Fruit fly (Drosophila melanogaster) whole organism, embryonic: ENCODE measurements around the gene RpS14a.

Source experiments
- Ada2b ChIP-seq: fragments of 200-800 bp; sonication (Bioruptor generic); IDR thresholded peaks from 2 replicates; pipeline ENCODE4 v1.3.6; 2022; ENCODE audit warnings: missing biosample characterization, missing genetic modification characterization
- Asciz ChIP-seq: fragments of 200-800 bp; sonication (Bioruptor generic); optimal IDR thresholded peaks from 2 replicates; lab custom pipeline; 2017; ENCODE audit warnings: missing biosample characterization, mild to moderate bottlenecking, missing genetic modification characterization, missing genetic modification reagents
- Blimp-1 ChIP-seq: fragments of 200-800 bp; sonication (Bioruptor generic); optimal IDR thresholded peaks from 3 replicates; lab custom pipeline; 2018; ENCODE audit warnings: missing biosample characterization, missing genetic modification characterization, mild to moderate bottlenecking, moderate library complexity, missing genetic modification reagents
- CG10431 ChIP-seq: fragments of 200-800 bp; sonication (Bioruptor generic); optimal IDR thresholded peaks from 3 replicates; lab custom pipeline; 2018; ENCODE audit warnings: missing biosample characterization, mild to moderate bottlenecking, missing genetic modification characterization
- CG10654 ChIP-seq: fragments of 200-800 bp; sonication (Bioruptor generic); optimal IDR thresholded peaks from 2 replicates; lab custom pipeline; 2016; ENCODE audit warnings: missing biosample characterization, missing genetic modification characterization
- CG11696 ChIP-seq: fragments of 200-800 bp; sonication (Bioruptor generic); IDR thresholded peaks from 2 replicates; pipeline ENCODE4 v1.3.6; 2022; ENCODE audit warnings: missing biosample characterization, missing genetic modification characterization
- CG12744 ChIP-seq: fragments of 200-800 bp; sonication (Bioruptor generic); optimal IDR thresholded peaks from 2 replicates; lab custom pipeline; 2016; ENCODE audit warnings: missing biosample characterization, missing genetic modification characterization
- CG1647 ChIP-seq: fragments of 200-800 bp; sonication (Bioruptor generic); optimal IDR thresholded peaks from 3 replicates; lab custom pipeline; 2016; ENCODE audit warnings: missing biosample characterization, missing genetic modification characterization
- CG18262 ChIP-seq: fragments of 200-800 bp; optimal IDR thresholded peaks from 3 replicates; lab custom pipeline; 2019; ENCODE audit warnings: missing biosample characterization, mild to moderate bottlenecking, missing genetic modification characterization, moderate library complexity
- CG31441 ChIP-seq: fragments of 200-800 bp; sonication (Bioruptor generic); IDR thresholded peaks from 2 replicates; pipeline ENCODE4 v1.3.6; 2022; ENCODE audit warnings: missing biosample characterization, missing genetic modification characterization
- CG6791 ChIP-seq: fragments of 200-800 bp; sonication (Bioruptor generic); IDR thresholded peaks from 3 replicates; pipeline ENCODE4 v1.3.6; 2022; ENCODE audit warnings: missing biosample characterization, missing genetic modification characterization; ENCODE audit not compliant: partially characterized antibody
- Chrac-16 ChIP-seq: fragments of 200-800 bp; sonication (Bioruptor generic); optimal IDR thresholded peaks from 3 replicates; lab custom pipeline; 2016; ENCODE audit warnings: missing biosample characterization, missing genetic modification characterization
- D19A ChIP-seq: fragments of 200-800 bp; optimal IDR thresholded peaks from 3 replicates; lab custom pipeline; 2019; ENCODE audit warnings: missing biosample characterization, mild to moderate bottlenecking, missing genetic modification characterization, moderate library complexity
- Dip2 ChIP-seq: fragments of 200-800 bp; sonication (Bioruptor generic); IDR thresholded peaks from 2 replicates; pipeline ENCODE4 v1.3.6; 2022; ENCODE audit warnings: missing biosample characterization, missing genetic modification characterization
- Fer2 ChIP-seq: fragments of 200-800 bp; sonication (Bioruptor generic); optimal IDR thresholded peaks from 2 replicates; lab custom pipeline; 2018; ENCODE audit warnings: missing biosample characterization, mild to moderate bottlenecking, missing genetic modification characterization, moderate library complexity
- GATAe ChIP-seq: fragments of 200-800 bp; sonication (Bioruptor generic); conservative IDR thresholded peaks from 2 replicates; pipeline ENCODE4 v1.3.6; 2022; ENCODE audit warnings: missing biosample characterization, missing genetic modification characterization
- Gug ChIP-seq: fragments of 200-800 bp; sonication (Bioruptor generic); IDR thresholded peaks from 4 replicates; pipeline ENCODE4 v1.3.6; 2022; ENCODE audit warnings: missing biosample characterization, missing genetic modification characterization
- H2.0 ChIP-seq: fragments of 200-800 bp; sonication (Bioruptor generic); IDR thresholded peaks from 2 replicates; pipeline ENCODE4 v1.3.6; 2022; ENCODE audit warnings: missing biosample characterization, missing genetic modification characterization
- Kr ChIP-seq: fragments of 200-800 bp; sonication (Bioruptor generic); optimal IDR thresholded peaks from 2 replicates; lab custom pipeline; 2017; ENCODE audit warnings: missing biosample characterization, mild to moderate bottlenecking, missing genetic modification characterization
- MBD-R2 ChIP-seq: fragments of 200-800 bp; sonication (Bioruptor generic); IDR thresholded peaks from 2 replicates; pipeline ENCODE4 v1.3.6; 2022; ENCODE audit warnings: missing biosample characterization, missing genetic modification characterization
- Meics ChIP-seq: fragments of 200-800 bp; sonication (Bioruptor generic); optimal IDR thresholded peaks from 2 replicates; lab custom pipeline; 2017; ENCODE audit warnings: missing biosample characterization, mild to moderate bottlenecking, missing genetic modification characterization
- Mrtf ChIP-seq: fragments of 200-800 bp; sonication (Bioruptor generic); IDR thresholded peaks from 3 replicates; pipeline ENCODE4 v1.3.6; 2022; ENCODE audit warnings: missing biosample characterization, missing genetic modification characterization
- Spps ChIP-seq: fragments of 200-800 bp; sonication (Bioruptor generic); optimal IDR thresholded peaks from 2 replicates; lab custom pipeline; 2018; ENCODE audit warnings: missing biosample characterization, mild to moderate bottlenecking, missing genetic modification characterization
- Stat92E ChIP-seq, 3 experiments: fragments of >200 bp in 2 of 3; fragments of 200-800 bp in 1 of 3; sonication (Bioruptor generic) in 1 of 3; optimal IDR thresholded peaks; 2 replicates each; lab custom pipeline; 2017 to 2019; ENCODE audit warnings: missing biosample characterization in 3 of 3, missing genetic modification characterization in 3 of 3, mild to moderate bottlenecking in 1 of 3, moderate library complexity in 1 of 3
- ac ChIP-seq: fragments of 200-800 bp; sonication (Bioruptor generic); optimal IDR thresholded peaks from 3 replicates; lab custom pipeline; 2017; ENCODE audit warnings: missing biosample characterization, mild to moderate bottlenecking, missing genetic modification characterization
- ash1 ChIP-seq: fragments of 200-800 bp; sonication (Bioruptor generic); optimal IDR thresholded peaks from 2 replicates; lab custom pipeline; 2018; ENCODE audit warnings: missing biosample characterization, mild to moderate bottlenecking, missing genetic modification characterization
- bab2 ChIP-seq: fragments of 200-800 bp; sonication (Bioruptor generic); optimal IDR thresholded peaks from 2 replicates; lab custom pipeline; 2016; ENCODE audit warnings: missing biosample characterization, missing genetic modification characterization
- chif ChIP-seq, 2 experiments: fragments of 200-800 bp; sonication (Bioruptor generic); optimal IDR thresholded peaks; 3 replicates each; lab custom pipeline; 2016; ENCODE audit warnings: missing biosample characterization in 2 of 2, missing genetic modification characterization in 2 of 2
- corto ChIP-seq: fragments of 200-800 bp; sonication (Bioruptor generic); optimal IDR thresholded peaks from 2 replicates; lab custom pipeline; 2016; ENCODE audit warnings: missing biosample characterization, mild to moderate bottlenecking, missing genetic modification characterization, moderate library complexity
- crol ChIP-seq: fragments of 200-800 bp; sonication (Bioruptor generic); IDR thresholded peaks from 2 replicates; pipeline ENCODE4 v1.3.6; 2022; ENCODE audit warnings: missing biosample characterization, missing genetic modification characterization
- en ChIP-seq: fragments of 200-800 bp; sonication (Bioruptor generic); optimal IDR thresholded peaks from 2 replicates; lab custom pipeline; 2016; ENCODE audit warnings: missing biosample characterization, missing genetic modification characterization
- exex ChIP-seq: fragments of 200-800 bp; sonication (Bioruptor generic); optimal IDR thresholded peaks from 4 replicates; lab custom pipeline; 2018; ENCODE audit warnings: missing biosample characterization, mild to moderate bottlenecking, missing genetic modification characterization, moderate library complexity
- kni ChIP-seq: fragments of 200-800 bp; sonication (Bioruptor generic); optimal IDR thresholded peaks from 3 replicates; lab custom pipeline; 2017; ENCODE audit warnings: mild to moderate bottlenecking, missing biosample characterization, missing genetic modification reagents, missing genetic modification characterization
- mirr ChIP-seq: fragments of 200-800 bp; sonication (Bioruptor generic); optimal IDR thresholded peaks from 3 replicates; lab custom pipeline; 2018; ENCODE audit warnings: missing biosample characterization, mild to moderate bottlenecking, missing genetic modification characterization
- nerfin-1 ChIP-seq: fragments of 200-800 bp; sonication (Bioruptor generic); optimal IDR thresholded peaks from 3 replicates; lab custom pipeline; 2019; ENCODE audit warnings: missing biosample characterization, mild to moderate bottlenecking, missing genetic modification characterization, moderate library complexity
- nmo ChIP-seq: fragments of 200-800 bp; sonication (Bioruptor generic); optimal IDR thresholded peaks from 2 replicates; lab custom pipeline; 2018; ENCODE audit warnings: missing biosample characterization, mild to moderate bottlenecking, missing genetic modification characterization, moderate library complexity
- nom ChIP-seq: fragments of 200-800 bp; sonication (Bioruptor generic); optimal IDR thresholded peaks from 2 replicates; lab custom pipeline; 2017; ENCODE audit warnings: missing biosample characterization, missing genetic modification characterization, mild to moderate bottlenecking, moderate library complexity, missing genetic modification reagents
- pros ChIP-seq: fragments of 200-800 bp; sonication (Bioruptor generic); optimal IDR thresholded peaks from 3 replicates; lab custom pipeline; 2019; ENCODE audit warnings: missing biosample characterization, mild to moderate bottlenecking, missing genetic modification characterization, moderate library complexity
- psq ChIP-seq: fragments of 200-800 bp; sonication (Bioruptor generic); optimal IDR thresholded peaks from 2 replicates; lab custom pipeline; 2017; ENCODE audit warnings: missing biosample characterization, missing genetic modification characterization
- sima ChIP-seq: fragments of 200-800 bp; sonication (Bioruptor generic); optimal IDR thresholded peaks from 2 replicates; lab custom pipeline; 2016; ENCODE audit warnings: missing biosample characterization, missing genetic modification characterization
- tna ChIP-seq: fragments of 200-800 bp; sonication (Bioruptor generic); IDR thresholded peaks from 2 replicates; pipeline ENCODE4 v1.3.6; 2022; ENCODE audit warnings: missing biosample characterization, missing genetic modification characterization; ENCODE audit not compliant: partially characterized antibody
- trem ChIP-seq: fragments of 200-800 bp; optimal IDR thresholded peaks from 3 replicates; lab custom pipeline; 2019; ENCODE audit warnings: missing biosample characterization, mild to moderate bottlenecking, missing genetic modification characterization, moderate library complexity
- ttk ChIP-seq: fragments of 200-800 bp; sonication (Bioruptor generic); IDR thresholded peaks from 2 replicates; pipeline ENCODE4 v2.1.2; 2022; ENCODE audit warnings: missing biosample characterization, missing genetic modification characterization
- vfl ChIP-seq: fragments of 200-800 bp; sonication (Bioruptor generic); optimal IDR thresholded peaks from 2 replicates; lab custom pipeline; 2016; ENCODE audit warnings: missing biosample characterization, missing genetic modification characterization
- vvl ChIP-seq: fragments of 200-800 bp; sonication (Bioruptor generic); IDR thresholded peaks from 2 replicates; pipeline ENCODE4 v1.3.6; 2022; ENCODE audit warnings: missing biosample characterization, missing genetic modification characterization
- zf30C ChIP-seq: fragments of 200-800 bp; sonication (Bioruptor generic); optimal IDR thresholded peaks from 3 replicates; lab custom pipeline; 2018; ENCODE audit warnings: missing biosample characterization, mild to moderate bottlenecking, missing genetic modification characterization
- zfh1 ChIP-seq: fragments of 200-800 bp; sonication (Bioruptor generic); IDR thresholded peaks from 3 replicates; pipeline ENCODE4 v1.3.6; 2022; ENCODE audit warnings: missing biosample characterization, missing genetic modification characterization

The RpS14a gene

DNA sequence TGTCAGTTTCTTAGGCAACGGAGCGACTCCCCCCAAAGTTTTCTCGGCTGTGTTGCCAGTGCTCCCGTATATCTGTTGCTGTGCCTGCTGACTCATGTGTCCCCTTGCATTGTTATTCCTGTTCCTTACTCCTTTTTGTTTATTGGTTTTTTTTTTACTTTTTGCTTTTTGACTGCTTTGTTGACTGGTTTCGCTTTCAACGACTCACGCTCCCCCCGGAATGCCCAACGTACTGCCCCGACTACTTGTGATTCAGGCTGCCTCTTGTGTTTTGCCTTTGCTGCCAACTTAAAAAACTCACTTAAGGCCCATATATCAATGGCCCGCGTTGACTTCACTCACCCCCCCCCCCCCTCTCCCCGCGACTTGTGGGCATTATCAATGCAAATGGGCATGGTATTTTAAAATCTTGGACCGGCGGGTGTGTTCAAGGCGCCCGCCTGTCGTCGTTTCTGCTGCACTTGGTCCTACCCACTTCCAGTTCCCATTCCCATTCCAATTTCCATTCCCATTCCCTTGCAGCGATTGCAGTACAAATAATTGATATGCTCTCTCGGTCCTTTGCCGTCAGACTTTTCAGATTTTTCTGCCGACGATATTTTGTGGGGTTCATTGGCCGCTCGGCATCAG lies 39.9 kb downstream of the RpS14a start:
- no peak for TF ChIP-seq zf30C
- TF ChIP-seq crol (GFP tag; lab: Robert Waterston, UW) = peak; percentile 79
- no peak for TF ChIP-seq Spps
- peak; percentile 53 for TF ChIP-seq kni (GFP tag; lab: Kevin White, UChicago)
- TF ChIP-seq vvl (GFP tag; lab: Robert Waterston, UW) = peak; percentile 16; the same call in 1 of the 2 replicates
- peak; percentile 86 for TF ChIP-seq nom (GFP tag; lab: Kevin White, UChicago)
- peak; percentile 69 for TF ChIP-seq Blimp-1 (GFP tag; lab: Kevin White, UChicago)

DNA sequence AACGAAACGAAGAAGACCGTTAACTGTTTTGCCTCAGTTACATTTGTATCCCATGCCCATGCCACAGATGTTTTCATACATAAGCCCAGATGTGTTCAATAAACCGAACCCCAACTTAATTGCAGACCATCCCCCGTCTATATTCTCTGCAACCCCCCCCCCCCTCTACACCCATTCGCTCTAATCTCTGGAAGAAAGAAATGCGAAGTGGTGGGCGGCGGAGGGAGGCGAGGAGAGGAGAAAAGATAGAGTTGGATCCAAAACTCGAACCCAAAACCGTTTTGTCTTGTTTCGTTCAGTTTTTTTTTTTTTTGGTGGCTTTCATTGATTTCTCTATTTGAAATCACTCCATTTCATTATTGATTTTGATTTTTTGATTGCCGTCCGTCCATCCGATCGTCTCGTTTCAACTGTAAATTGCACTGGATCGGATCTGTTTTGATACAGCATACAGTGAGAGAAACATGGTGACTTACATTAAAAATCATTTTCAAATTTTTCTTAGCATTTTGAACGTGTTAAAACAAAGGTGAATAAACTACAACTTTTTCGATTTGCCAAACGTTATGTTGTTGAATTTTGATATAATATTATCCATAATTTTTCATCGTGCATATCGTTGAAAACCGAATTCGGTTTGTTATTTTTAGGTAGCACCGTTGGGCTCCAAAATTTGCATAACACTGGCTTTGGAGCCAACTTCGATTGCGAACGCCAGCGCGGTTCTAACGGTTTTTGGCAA lies 42.1 kb downstream of the RpS14a start:
- TF ChIP-seq D19A (tag; lab: Kevin White, UChicago) (peak; percentile 28), zfh1 (GFP tag; lab: Robert Waterston, UW) (peak; percentile 55; the same call in 1 of the 3 replicates), pros (GFP tag; lab: Kevin White, UChicago) (no peak), Mrtf (GFP tag; lab: Robert Waterston, UW) (no peak), tna (GFP tag; lab: Robert Waterston, UW) (no peak), MBD-R2 (GFP tag; lab: Robert Waterston, UW) (no peak), chif (GFP tag; optimal IDR thresholded peaks at IDR 0.05; lab: Kevin White, UChicago) (peak in 1 of 2 experiments; percentile 31), sima (GFP tag; lab: Kevin White, UChicago) (no peak), exex (tag; lab: Kevin White, UChicago) (no peak), bab2 (GFP tag; lab: Kevin White, UChicago) (no peak), CG6791 (GFP tag; lab: Robert Waterston, UW) (no peak), Dip2 (GFP tag; lab: Robert Waterston, UW) (no peak), nmo (GFP tag; lab: Kevin White, UChicago) (peak; percentile 49), corto (GFP tag; lab: Kevin White, UChicago) (no peak), Stat92E (GFP tag; optimal IDR thresholded peaks at IDR 0.05; lab: Kevin White, UChicago) (no peak), ac (GFP tag; lab: Kevin White, UChicago) (no peak), CG10431 (no peak), CG10654 (GFP tag; lab: Kevin White, UChicago) (peak; percentile 7), en (GFP tag; lab: Kevin White, UChicago) (no peak), Fer2 (no peak), trem (tag; lab: Kevin White, UChicago) (peak; percentile 4), CG11696 (GFP tag; lab: Robert Waterston, UW) (no peak), Asciz (GFP tag; lab: Kevin White, UChicago) (peak; percentile 39), nerfin-1 (tag; lab: Kevin White, UChicago) (no peak), Meics (GFP tag; lab: Kevin White, UChicago) (no peak), Ada2b (GFP tag; lab: Robert Waterston, UW) (no peak), GATAe (GFP tag; lab: Robert Waterston, UW) (no peak), ttk (GFP tag; lab: Robert Waterston, UW) (no peak), Chrac-16 (no peak), Gug (no peak), psq (GFP tag; lab: Kevin White, UChicago) (no peak), ash1 (GFP tag; lab: Kevin White, UChicago) (no peak), CG1647 (GFP tag; lab: Kevin White, UChicago) (no peak), CG31441 (GFP tag; lab: Robert Waterston, UW) (peak; percentile 30; the same call in 1 of the 2 replicates), CG18262 (peak; percentile 49), H2.0 (GFP tag; lab: Robert Waterston, UW) (peak; percentile 20; the same call in 1 of the 2 replicates), vfl (no peak), CG12744 (GFP tag; lab: Kevin White, UChicago) (no peak), mirr (GFP tag; lab: Kevin White, UChicago) (no peak), Kr (GFP tag; lab: Kevin White, UChicago) (no peak)
